Worm (Caenorhabditis elegans): ENCODE results near the gene F33G12.7.

Gene F33G12.7

DNA sequence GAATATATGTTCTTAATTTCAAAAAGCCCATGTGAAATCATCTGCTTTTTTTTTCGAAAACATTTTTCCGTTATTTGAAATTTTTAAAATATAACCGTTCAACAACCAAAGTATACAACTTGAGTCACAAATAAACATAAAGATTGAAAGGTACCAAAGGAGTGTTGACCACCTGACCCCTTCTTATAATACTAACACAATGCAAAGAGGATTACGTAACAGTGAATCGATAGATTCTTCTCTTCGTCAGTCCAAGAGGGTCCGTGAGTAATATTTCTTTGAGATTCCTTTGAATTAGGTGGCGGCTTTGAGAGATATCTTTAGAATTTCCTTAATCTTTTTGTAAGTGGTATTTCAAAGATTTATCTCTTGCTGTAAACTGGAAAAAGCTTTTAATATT is 24.3 kb downstream of the F33G12.7 start:
- no peak for TF ChIP-seq F16B12.6 (tag; optimal IDR thresholded peaks at IDR 0.05)
- no peak for TF ChIP-seq blmp-1 (tag; optimal IDR thresholded peaks at IDR 0.05)
- TF ChIP-seq ces-1 (GFP tag; optimal IDR thresholded peaks at IDR 0.05) = no peak

DNA sequence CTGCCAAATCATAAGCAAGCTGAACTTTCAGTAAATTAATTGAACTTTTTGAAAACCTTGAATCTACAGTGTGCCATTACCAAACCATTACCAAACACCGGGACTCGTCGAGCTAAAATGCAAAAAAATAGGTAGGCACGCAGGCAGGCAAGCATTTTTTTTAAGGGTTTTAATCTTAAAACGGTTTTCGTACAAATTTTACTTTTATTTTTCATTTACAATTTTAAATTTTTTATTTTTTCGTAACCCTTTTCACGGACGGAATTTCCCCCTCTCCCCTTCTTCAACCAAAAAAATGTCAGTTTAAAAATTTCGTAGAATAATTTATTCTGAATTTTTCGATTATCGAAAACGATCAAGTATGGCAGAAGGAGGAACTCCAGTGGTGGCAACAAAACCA is 26.1 kb downstream of the F33G12.7 start, which contains the start of gene F59A6.2:
F59A6.2 (plus strand) TSS at position 301 of the 400 bp plus-strand sequence.
- TF ChIP-seq nhr-47 (tag; optimal IDR thresholded peaks at IDR 0.05) (no peak), nhr-237 (tag; optimal IDR thresholded peaks at IDR 0.05) (no peak)

DNA sequence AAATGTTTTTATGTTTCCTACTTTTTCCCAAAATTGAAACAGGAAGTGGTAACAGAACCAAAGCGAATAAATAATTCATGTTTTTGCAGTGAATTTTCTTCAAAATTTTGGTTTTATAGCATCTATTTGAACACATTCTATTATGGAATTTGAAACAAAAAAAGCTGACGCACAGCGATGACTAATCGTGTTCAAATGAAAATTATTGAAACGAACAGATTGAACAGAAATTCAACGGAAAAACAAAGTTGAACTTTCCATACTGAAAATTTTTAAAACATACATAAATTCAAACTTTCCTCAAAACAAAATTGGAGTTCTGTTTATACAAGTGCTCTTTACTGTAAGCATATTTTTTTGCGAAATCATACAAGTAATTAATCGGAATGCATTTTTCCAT is 28.5 kb downstream of the F33G12.7 start, which contains the start of gene F59A6.12:
F59A6.12 (minus strand) TSS at position 101 of the 400 bp plus-strand sequence.
- TF ChIP-seq aly-2 (tag; optimal IDR thresholded peaks at IDR 0.05) = no peak
- TF ChIP-seq irx-1 (tag; optimal IDR thresholded peaks at IDR 0.05) = no peak
- no peak for TF ChIP-seq rnt-1 (tag; optimal IDR thresholded peaks at IDR 0.05)
- TF ChIP-seq mef-2 (tag; optimal IDR thresholded peaks at IDR 0.05) = no peak
- TF ChIP-seq fos-1 (tag; optimal IDR thresholded peaks at IDR 0.05) = no peak
- TF ChIP-seq vab-15 (tag; optimal IDR thresholded peaks at IDR 0.05) = no peak
- TF ChIP-seq blmp-1 (tag; optimal IDR thresholded peaks at IDR 0.05) = no peak
- TF ChIP-seq hlh-4 (tag; optimal IDR thresholded peaks at IDR 0.05) = no peak
- TF ChIP-seq nhr-77 (tag; optimal IDR thresholded peaks at IDR 0.05) = no peak
- TF ChIP-seq unc-62 (GFP tag; optimal IDR thresholded peaks at IDR 0.05) = no peak
- no peak for TF ChIP-seq lsy-2 (tag; optimal IDR thresholded peaks at IDR 0.05)

DNA sequence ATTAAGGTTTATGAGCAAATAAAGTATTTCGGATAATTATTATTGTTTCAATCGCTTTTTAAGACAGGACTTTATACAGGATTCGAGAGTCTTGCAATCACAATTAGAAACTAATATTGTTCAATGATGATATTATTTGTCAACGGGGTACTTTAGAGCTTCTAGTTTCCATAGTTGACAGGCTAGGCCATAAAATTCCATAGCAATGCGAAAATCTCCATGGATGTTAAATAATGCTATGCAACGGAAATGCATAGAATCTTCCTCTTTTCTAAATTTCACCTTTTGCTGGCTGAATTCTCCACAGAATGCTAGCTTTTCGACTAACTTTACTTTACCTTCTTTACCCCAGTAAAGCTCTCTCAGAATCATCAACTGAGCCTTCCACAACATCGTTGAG is 32.4 kb downstream of the F33G12.7 start, which contains the start of gene F59A6.3:
F59A6.3 (plus strand) TSS at position 301 of the 400 bp plus-strand sequence.
- TF ChIP-seq nhr-76 (tag; optimal IDR thresholded peaks at IDR 0.05) = no peak

DNA sequence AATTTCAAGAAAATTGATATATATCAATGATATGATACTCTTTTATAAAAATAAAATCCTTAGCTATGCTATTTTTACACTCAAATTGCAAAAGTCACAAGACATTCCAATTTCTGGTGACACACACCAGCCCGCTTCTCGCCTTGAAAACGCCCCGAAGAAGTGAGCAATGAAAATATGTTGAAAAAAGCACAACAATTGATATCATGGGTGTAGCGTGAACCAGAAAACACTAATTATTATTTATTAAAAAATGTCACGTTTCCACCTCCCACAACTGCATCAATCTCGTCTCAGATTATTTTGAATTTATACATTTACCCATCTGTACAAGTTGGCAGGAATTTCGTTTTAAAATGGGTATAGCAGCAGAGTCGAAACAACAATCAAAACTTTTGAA is 35.7 kb downstream of the F33G12.7 start, which contains the start of gene F59A6.4:
F59A6.4 (plus strand) TSS at position 301 of the 400 bp plus-strand sequence.
- TF ChIP-seq ceh-88 (GFP tag; IDR thresholded peaks at IDR 0.05) = no peak
- no peak for TF ChIP-seq Y116A8C.19 (tag; optimal IDR thresholded peaks at IDR 0.05; ENCODE audit: borderline replicate concordance)
- TF ChIP-seq nhr-85 (tag) = no peak
- no peak for TF ChIP-seq xbp-1 (tag; optimal IDR thresholded peaks at IDR 0.05)
- no peak for TF ChIP-seq vab-15 (tag; optimal IDR thresholded peaks at IDR 0.05)
- no peak for TF ChIP-seq ets-5 (GFP tag; IDR thresholded peaks at IDR 0.05)
- no peak for TF ChIP-seq nhr-84 (tag; optimal IDR thresholded peaks at IDR 0.05)
- no peak for TF ChIP-seq pax-3 (tag; optimal IDR thresholded peaks at IDR 0.05)
- TF ChIP-seq nhr-47 (tag; optimal IDR thresholded peaks at IDR 0.05) = no peak
- no peak for TF ChIP-seq F16B12.6 (tag; optimal IDR thresholded peaks at IDR 0.05)
- no peak for TF ChIP-seq lin-13 (GFP tag; optimal IDR thresholded peaks at IDR 0.05)
- TF ChIP-seq C34B4.2 (tag; optimal IDR thresholded peaks at IDR 0.05) = no peak
- no peak for TF ChIP-seq egl-13 (tag; optimal IDR thresholded peaks at IDR 0.05)

DNA sequence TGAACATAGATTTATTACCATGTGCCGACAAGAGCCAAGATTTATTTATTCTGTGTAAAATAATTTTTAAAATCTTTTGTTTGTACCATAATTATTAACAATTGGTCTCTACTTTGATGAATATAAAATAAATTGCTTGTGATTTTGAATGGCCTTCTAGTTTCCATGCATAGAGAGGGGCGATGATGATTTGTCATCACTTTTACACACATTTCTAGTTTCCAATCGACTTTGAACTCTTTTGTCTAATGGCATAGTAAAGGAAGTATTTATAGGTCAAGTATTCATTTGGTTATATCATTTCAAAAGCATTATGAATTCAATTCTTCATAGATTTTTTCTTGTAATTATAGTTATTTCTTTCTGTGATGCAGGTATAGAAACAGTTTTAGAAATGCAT is 36.8 kb downstream of the F33G12.7 start, which contains the start of gene F59A6.10:
F59A6.10 (plus strand) TSS at position 301 of the 400 bp plus-strand sequence.
- TF ChIP-seq isw-1 (GFP tag; IDR thresholded peaks at IDR 0.05) (no peak), nhr-76 (tag; optimal IDR thresholded peaks at IDR 0.05) (no peak), mdl-1 (tag; optimal IDR thresholded peaks at IDR 0.05) (no peak), egl-13 (tag; optimal IDR thresholded peaks at IDR 0.05) (no peak), grh-1 (GFP tag; IDR thresholded peaks at IDR 0.05) (no peak)

DNA sequence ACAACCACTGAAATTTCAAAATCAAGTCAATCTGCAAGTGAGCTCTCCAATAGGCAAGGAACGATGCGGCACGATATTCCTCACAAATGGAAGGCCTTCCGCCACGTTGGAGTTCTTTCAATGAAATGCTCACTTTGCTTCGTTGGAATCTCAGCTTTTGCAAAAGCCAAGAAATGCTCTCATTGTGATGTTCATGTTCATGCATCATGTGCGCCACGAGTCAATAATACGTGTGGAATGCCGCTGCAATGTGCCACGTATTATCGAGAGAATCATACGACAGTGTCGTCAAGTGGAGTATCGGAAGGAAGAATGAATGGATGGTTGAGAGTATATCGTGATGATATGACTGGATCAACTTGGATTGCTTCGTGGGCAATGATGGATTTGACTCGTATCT is 38.6 kb downstream of the F33G12.7 start:
- TF ChIP-seq sup-37 (GFP tag; optimal IDR thresholded peaks at IDR 0.05) (no peak), efl-1 (optimal IDR thresholded peaks at IDR 0.05) (no peak), efl-1 (GFP tag; optimal IDR thresholded peaks at IDR 0.05 in 1 of 2) (peak in 1 of 2 experiments; percentile 94)

All from whole organism, L1 larva.